Fruit fly (Drosophila melanogaster) S2 (cell line): Measurements from ENCODE around the gene Flacc.

Experiments
- CG8478 ChIP-seq: fragments of >200 bp; optimal IDR thresholded peaks from 2 replicates; lab custom pipeline; 2018
- CTCF ChIP-seq, 2 experiments: fragments of >200 bp; optimal IDR thresholded peaks; 2 replicates each; lab custom pipeline; 2018

Flacc gene

dm6 chrX:18893433-18893832 lies at the start of gene Flacc:
Gene Flacc, minus strand, starts transcription at chrX:18893636.
- no peak for TF ChIP-seq CTCF (optimal IDR thresholded peaks at IDR 0.05; lab: Kevin White, UChicago)
- TF ChIP-seq CG8478 (lab: Kevin White, UChicago), result no peak

- TF ChIP-seq CTCF (optimal IDR thresholded peaks at IDR 0.05; lab: Kevin White, UChicago) (no peak), CG8478 (lab: Kevin White, UChicago) (no peak)
Observed at dm6 chrX:18942648-18943047, 49.2 kb upstream of the Flacc start.

- TF ChIP-seq CTCF (optimal IDR thresholded peaks at IDR 0.05; lab: Kevin White, UChicago) (no peak), CG8478 (lab: Kevin White, UChicago) (no peak)
Observed at dm6 chrX:18941980-18942379, 48.5 kb upstream of the Flacc start.

dm6 chrX:18939429-18939828 lies 46.0 kb upstream of the Flacc start:
- TF ChIP-seq CTCF (optimal IDR thresholded peaks at IDR 0.05; lab: Kevin White, UChicago), result no peak

dm6 chrX:18938127-18938939 lies 44.9 kb upstream of the Flacc start:
- TF ChIP-seq CG8478 (lab: Kevin White, UChicago) (no peak), CTCF (optimal IDR thresholded peaks at IDR 0.05; lab: Kevin White, UChicago) (no peak)

dm6 chrX:18936606-18937005 lies 43.2 kb upstream of the Flacc start:
- TF ChIP-seq CG8478 (lab: Kevin White, UChicago), result no peak
- peak; percentile 2 to 52 for TF ChIP-seq CTCF (optimal IDR thresholded peaks at IDR 0.05; lab: Kevin White, UChicago)

DNA sequence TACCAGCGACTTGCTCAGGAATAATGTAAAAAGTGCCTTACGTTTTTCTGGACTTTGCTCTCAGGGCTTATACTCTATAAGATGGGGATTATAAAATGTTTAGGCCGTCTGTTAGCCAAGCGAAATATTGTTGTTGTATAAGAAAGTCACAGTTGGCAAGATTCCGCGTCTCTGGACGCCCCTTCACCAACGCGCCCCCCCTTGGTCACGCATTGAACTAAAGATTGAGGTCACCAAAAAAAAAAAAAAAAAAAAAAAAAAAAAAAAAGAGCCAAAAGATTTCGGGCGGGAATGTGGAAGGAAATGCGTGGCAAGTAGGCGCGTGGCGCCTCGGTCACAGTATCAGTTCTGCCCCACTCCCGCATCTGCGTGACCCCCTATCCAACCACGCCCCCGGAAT lies 41.4 kb upstream of the Flacc start:
- TF ChIP-seq CTCF (optimal IDR thresholded peaks at IDR 0.05; lab: Kevin White, UChicago), result peak in 1 of 2 experiments; percentile 32
- TF ChIP-seq CG8478 (lab: Kevin White, UChicago), result no peak

DNA sequence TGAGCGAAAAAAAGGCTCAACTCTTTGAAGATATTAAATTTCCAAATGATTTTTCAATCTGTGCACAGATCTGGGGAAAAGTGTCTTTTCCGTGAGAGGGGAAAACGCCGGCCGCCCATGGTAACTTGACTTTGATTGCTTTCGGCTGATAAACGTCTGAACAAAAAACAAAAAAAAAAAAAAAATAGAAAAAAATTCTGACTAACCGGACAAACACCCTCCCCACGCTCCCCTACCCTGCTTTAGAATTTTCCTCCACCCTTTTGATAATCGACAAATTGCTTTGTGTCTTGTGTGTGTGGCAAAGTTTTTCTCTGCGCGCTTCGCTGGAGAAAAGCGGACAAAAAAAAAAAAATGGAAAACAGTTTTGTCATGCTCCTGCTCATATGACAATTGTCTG lies 40.0 kb upstream of the Flacc start:
- TF ChIP-seq CG8478 (lab: Kevin White, UChicago), result no peak
- no peak for TF ChIP-seq CTCF (optimal IDR thresholded peaks at IDR 0.05; lab: Kevin White, UChicago)

DNA sequence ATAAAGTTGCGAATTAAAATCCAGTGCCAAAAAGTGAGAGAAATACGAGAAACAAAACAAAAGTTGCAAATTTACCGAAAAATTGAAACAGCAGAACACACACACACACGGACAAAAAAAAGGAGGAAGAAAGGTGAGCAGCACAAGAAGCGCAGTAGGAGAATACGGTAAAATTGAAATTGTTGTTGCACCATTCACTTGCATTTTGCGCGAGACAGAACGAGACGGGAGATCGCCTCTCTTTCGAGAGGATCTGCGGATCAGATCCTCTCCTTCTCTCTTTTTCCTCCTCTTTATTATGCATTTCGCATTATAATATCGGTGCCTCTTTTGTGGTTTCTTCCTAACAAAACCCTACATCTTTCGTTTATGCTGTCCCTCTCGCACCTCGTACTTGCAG lies 37.4 kb upstream of the Flacc start:
- TF ChIP-seq CTCF (optimal IDR thresholded peaks at IDR 0.05; lab: Kevin White, UChicago), result no peak
- no peak for TF ChIP-seq CG8478 (lab: Kevin White, UChicago)

DNA sequence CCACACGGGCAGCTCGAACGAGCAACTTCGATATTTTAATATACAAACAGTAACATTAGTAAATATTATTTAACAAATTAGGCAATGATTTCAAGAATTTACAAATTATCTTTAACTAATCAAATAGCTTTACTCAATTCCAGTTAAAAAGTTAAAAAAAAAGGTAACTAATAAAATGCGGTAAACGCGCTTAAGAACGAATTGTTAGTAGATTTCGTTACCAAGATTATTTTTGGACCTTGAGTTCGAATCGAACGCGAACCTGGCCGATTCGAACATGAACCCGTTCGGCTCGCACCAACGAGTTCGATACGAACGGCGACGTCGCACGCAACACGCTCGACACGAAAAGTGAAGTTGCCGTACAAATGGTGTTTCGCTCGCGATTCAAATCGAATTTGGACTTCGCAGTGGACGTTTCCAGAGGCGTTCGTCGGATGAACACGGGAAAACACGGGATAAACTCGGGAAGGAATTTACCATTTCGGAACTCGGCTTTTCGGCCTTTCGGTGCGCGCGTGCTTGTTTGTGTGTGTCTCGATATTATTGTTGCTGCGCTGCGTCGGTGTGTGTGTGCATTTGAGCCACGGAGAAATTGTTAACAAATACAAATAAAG lies 36.6 kb upstream of the Flacc start, which contains the start of gene CG43759:
CG43759 (plus strand) TSS at position 390 of the 617 bp plus-strand sequence.
- TF ChIP-seq CG8478 (lab: Kevin White, UChicago) (no peak), CTCF (optimal IDR thresholded peaks at IDR 0.05; lab: Kevin White, UChicago) (no peak)

DNA sequence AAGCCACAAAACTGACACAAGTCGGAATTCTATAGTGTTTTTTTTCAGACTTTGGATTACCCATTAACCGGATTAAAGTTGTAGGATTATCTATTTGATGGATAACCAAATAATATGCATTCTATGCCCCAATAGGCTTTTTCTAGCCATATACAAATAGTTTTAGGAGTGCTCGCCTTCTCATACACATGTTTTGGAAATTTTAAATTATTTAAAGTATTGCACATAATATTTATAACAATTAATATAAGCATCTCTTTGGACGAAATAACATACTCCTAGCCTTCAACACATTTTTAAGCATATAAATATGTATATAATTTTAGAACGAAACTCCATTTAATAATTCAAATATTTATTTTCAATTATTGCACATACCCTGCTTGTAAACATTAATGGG lies 36.0 kb upstream of the Flacc start:
- TF ChIP-seq CTCF (optimal IDR thresholded peaks at IDR 0.05; lab: Kevin White, UChicago) (no peak), CG8478 (lab: Kevin White, UChicago) (no peak)

- TF ChIP-seq CTCF (optimal IDR thresholded peaks at IDR 0.05; lab: Kevin White, UChicago) (no peak), CG8478 (lab: Kevin White, UChicago) (no peak)
Observed at dm6 chrX:18928608-18929059, 35.2 kb upstream of the Flacc start.

DNA sequence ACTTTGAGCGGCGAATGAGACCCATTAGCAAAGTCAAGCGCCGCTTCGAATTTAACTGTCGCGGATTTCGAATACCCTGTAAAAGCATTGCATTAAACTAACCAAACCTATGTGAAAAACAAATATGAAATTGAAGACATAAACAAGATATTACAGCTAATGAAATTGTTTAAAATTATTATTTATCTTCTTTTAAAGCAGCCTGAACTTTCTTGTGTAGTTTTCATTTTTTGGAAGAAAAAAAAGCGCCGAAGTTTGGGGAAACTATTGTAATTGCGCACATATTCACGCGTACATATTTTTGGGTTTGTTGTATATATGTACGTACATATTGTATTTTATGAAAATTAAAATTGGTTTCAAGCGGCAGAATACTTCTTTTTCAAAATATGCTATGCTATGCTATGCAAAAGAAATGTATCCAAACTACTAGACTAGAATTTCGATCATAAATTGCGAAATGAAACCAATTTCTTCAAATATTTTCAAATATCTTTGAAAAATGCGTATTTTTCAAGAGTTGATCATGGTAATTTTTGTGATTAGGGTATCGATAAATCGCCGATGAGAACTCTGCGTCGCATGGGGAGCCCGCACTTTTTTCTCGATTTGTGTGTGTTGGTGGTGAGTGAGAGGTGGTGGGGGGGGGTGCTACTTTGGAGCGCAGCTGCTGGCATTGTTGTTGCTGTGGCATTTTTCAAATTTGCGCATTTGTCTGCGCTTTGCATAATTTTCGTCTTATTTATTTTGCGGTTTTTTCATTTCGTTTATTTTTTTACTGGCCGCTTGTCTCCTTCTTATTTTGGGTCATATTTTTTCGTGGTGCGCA lies 33.1 kb upstream of the Flacc start:
- TF ChIP-seq CTCF (optimal IDR thresholded peaks at IDR 0.05; lab: Kevin White, UChicago), result no peak
- no peak for TF ChIP-seq CG8478 (lab: Kevin White, UChicago)

- TF ChIP-seq CG8478 (lab: Kevin White, UChicago), result no peak
- no peak for TF ChIP-seq CTCF (optimal IDR thresholded peaks at IDR 0.05; lab: Kevin White, UChicago)
Observed at dm6 chrX:18925685-18926371, 32.4 kb upstream of the Flacc start.
